Worm (Caenorhabditis elegans) whole organism, L1 larva: Measurements from ENCODE around the gene F54F2.9.

ENCODE experiments used
- C04F5.9 ChIP-seq: sonication (generic microtip); optimal IDR thresholded peaks from 2 replicates; lab custom pipeline; 2016; ENCODE audit warnings: missing genetic modification characterization, missing compliant biosample characterization
- Y116A8C.19 ChIP-seq: sonication (generic microtip); optimal IDR thresholded peaks from 2 replicates; lab custom pipeline; 2016; ENCODE audit warnings: missing compliant biosample characterization, missing genetic modification characterization, borderline replicate concordance
- aha-1 ChIP-seq: fragments of 150-350 bp; optimal IDR thresholded peaks from 2 replicates; lab custom pipeline; 2014; ENCODE audit warnings: missing biosample characterization, missing genetic modification characterization
- alr-1 ChIP-seq: fragments of 200-800 bp; sonication (Bioruptor generic); optimal IDR thresholded peaks from 2 replicates; lab custom pipeline; 2018; ENCODE audit warnings: borderline replicate concordance, mild to moderate bottlenecking, missing genetic modification characterization, missing compliant biosample characterization
- ama-1 ChIP-seq: fragments of 150-350 bp; optimal IDR thresholded peaks from 2 replicates; lab custom pipeline; 2014
- blmp-1 ChIP-seq: fragments of 150-350 bp; optimal IDR thresholded peaks from 2 replicates; lab custom pipeline; 2014; ENCODE audit warnings: missing biosample characterization, missing genetic modification characterization
- ceh-63 ChIP-seq: fragments of 200-800 bp; sonication (Bioruptor generic); optimal IDR thresholded peaks from 2 replicates; lab custom pipeline; 2018; ENCODE audit warnings: mild to moderate bottlenecking, missing genetic modification characterization, missing compliant biosample characterization
- ceh-8 ChIP-seq: fragments of 200-800 bp; sonication (Bioruptor generic); optimal IDR thresholded peaks from 2 replicates; lab custom pipeline; 2018; ENCODE audit warnings: mild to moderate bottlenecking, missing genetic modification characterization, moderate library complexity, missing compliant biosample characterization
- ces-1 ChIP-seq: fragments of 150-350 bp; optimal IDR thresholded peaks from 2 replicates; lab custom pipeline; 2014; ENCODE audit warnings: missing biosample characterization, missing genetic modification reagents, missing genetic modification characterization
- dsc-1 ChIP-seq: sonication (generic microtip); optimal IDR thresholded peaks from 2 replicates; lab custom pipeline; 2016; ENCODE audit warnings: mild to moderate bottlenecking, missing genetic modification characterization, missing compliant biosample characterization
- efl-1 ChIP-seq, 4 experiments: fragments of 150-350 bp; optimal IDR thresholded peaks in 3 of 4; peaks in 1 of 4; 1 replicate in 1 of 4; 2 replicates in 3 of 4; lab custom pipeline; 2014; ENCODE audit warnings: missing biosample characterization in 2 of 4, missing genetic modification characterization in 2 of 4, missing genetic modification reagents in 2 of 4
- egl-13 ChIP-seq: sonication (generic microtip); optimal IDR thresholded peaks from 2 replicates; lab custom pipeline; 2016; ENCODE audit warnings: missing genotype, missing genetic modification reagents, missing genetic modification characterization, missing compliant biosample characterization
- egl-27 ChIP-seq, 2 experiments: fragments of 150-350 bp in 1 of 2; sonication (generic microtip); optimal IDR thresholded peaks; 3 replicates each; lab custom pipeline; 2017 to 2018; ENCODE audit warnings: missing biosample characterization in 2 of 2, missing genetic modification characterization in 2 of 2, missing genetic modification reagents in 2 of 2
- elt-2 ChIP-seq: sonication (generic microtip); optimal IDR thresholded peaks from 2 replicates; lab custom pipeline; 2016; ENCODE audit warnings: missing genetic modification characterization, mild to moderate bottlenecking, inconsistent platforms, missing compliant biosample characterization, missing genetic modification reagents
- ets-5 ChIP-seq: fragments of 200-800 bp; sonication (Bioruptor generic); IDR thresholded peaks from 2 replicates; pipeline ENCODE4 v1.3.6; 2022; ENCODE audit warnings: missing genetic modification characterization, missing compliant biosample characterization
- fkh-10 ChIP-seq: sonication (generic microtip); optimal IDR thresholded peaks from 2 replicates; lab custom pipeline; 2017; ENCODE audit warnings: missing biosample characterization, missing genetic modification reagents, missing genetic modification characterization
- grh-1 ChIP-seq: fragments of 200-800 bp; sonication (Bioruptor generic); IDR thresholded peaks from 2 replicates; pipeline ENCODE4 v1.3.6; 2022; ENCODE audit warnings: missing genetic modification reagents, missing genetic modification characterization, missing compliant biosample characterization
- hlh-17 ChIP-seq: fragments of 200-800 bp; sonication (Bioruptor generic); optimal IDR thresholded peaks from 2 replicates; lab custom pipeline; 2018; ENCODE audit warnings: missing genetic modification characterization, mild to moderate bottlenecking, missing compliant biosample characterization, moderate library complexity, borderline replicate concordance
- hlh-4 ChIP-seq: sonication (generic microtip); optimal IDR thresholded peaks from 2 replicates; lab custom pipeline; 2016; ENCODE audit warnings: mild to moderate bottlenecking, missing genetic modification characterization, missing compliant biosample characterization
- hpl-2 ChIP-seq: fragments of 150-350 bp; optimal IDR thresholded peaks from 2 replicates; lab custom pipeline; 2014; ENCODE audit warnings: missing biosample characterization, missing genetic modification reagents, missing genetic modification characterization
- irx-1 ChIP-seq: sonication (generic microtip); optimal IDR thresholded peaks from 2 replicates; lab custom pipeline; 2016; ENCODE audit warnings: missing genetic modification characterization, missing compliant biosample characterization
- isw-1 ChIP-seq: fragments of 200-800 bp; sonication (Bioruptor generic); IDR thresholded peaks from 2 replicates; pipeline ENCODE4 v1.3.6; 2022; ENCODE audit warnings: missing genetic modification characterization, missing compliant biosample characterization
- jun-1 ChIP-seq: fragments of 150-350 bp; optimal IDR thresholded peaks from 2 replicates; lab custom pipeline; 2014; ENCODE audit warnings: missing biosample characterization, missing genetic modification reagents, missing genetic modification characterization
- lin-13 ChIP-seq: fragments of 150-350 bp; optimal IDR thresholded peaks from 2 replicates; lab custom pipeline; 2014; ENCODE audit warnings: missing biosample characterization, missing genetic modification reagents, missing genetic modification characterization
- lin-35 ChIP-seq, 2 experiments: fragments of 150-350 bp; optimal IDR thresholded peaks; 2 replicates each; lab custom pipeline; 2014; ENCODE audit warnings: missing biosample characterization in 2 of 2, missing genetic modification characterization in 2 of 2, missing genetic modification reagents in 2 of 2
- lin-39 ChIP-seq: fragments of 150-350 bp; optimal IDR thresholded peaks from 2 replicates; lab custom pipeline; 2014; ENCODE audit warnings: missing biosample characterization, missing genetic modification reagents, missing genetic modification characterization
- lir-3 ChIP-seq: sonication (generic microtip); optimal IDR thresholded peaks from 2 replicates; lab custom pipeline; 2016; ENCODE audit warnings: mild to moderate bottlenecking, missing genetic modification characterization, moderate library complexity, missing compliant biosample characterization; ENCODE audit not compliant: poor library complexity
- lsy-2 ChIP-seq, 2 experiments: fragments of 150-350 bp; optimal IDR thresholded peaks; 2 replicates each; lab custom pipeline; 2014; ENCODE audit warnings: missing biosample characterization in 2 of 2, missing genetic modification characterization in 2 of 2
- mef-2 ChIP-seq: fragments of 150-350 bp; optimal IDR thresholded peaks from 2 replicates; lab custom pipeline; 2014; ENCODE audit warnings: missing biosample characterization, missing genetic modification characterization
- nhr-11 ChIP-seq: fragments of 150-350 bp; optimal IDR thresholded peaks from 2 replicates; lab custom pipeline; 2014; ENCODE audit warnings: missing biosample characterization, missing genetic modification characterization
- nhr-71 ChIP-seq: sonication (generic microtip); optimal IDR thresholded peaks from 2 replicates; lab custom pipeline; 2016; ENCODE audit warnings: mild to moderate bottlenecking, missing genetic modification characterization, moderate library complexity, missing compliant biosample characterization
- nhr-76 ChIP-seq: sonication (generic microtip); optimal IDR thresholded peaks from 2 replicates; lab custom pipeline; 2017; ENCODE audit warnings: missing biosample characterization, missing genetic modification characterization
- nhr-77 ChIP-seq: fragments of 150-350 bp; optimal IDR thresholded peaks from 2 replicates; lab custom pipeline; 2014; ENCODE audit warnings: missing biosample characterization, missing genetic modification characterization
- nhr-84 ChIP-seq: sonication (generic microtip); optimal IDR thresholded peaks from 2 replicates; lab custom pipeline; 2017; ENCODE audit warnings: missing biosample characterization, missing genetic modification characterization
- nhr-90 ChIP-seq: sonication (generic microtip); optimal IDR thresholded peaks from 2 replicates; lab custom pipeline; 2016; ENCODE audit warnings: mild to moderate bottlenecking, missing genetic modification characterization, missing compliant biosample characterization; ENCODE audit not compliant: poor library complexity
- pag-3 ChIP-seq: sonication (generic microtip); optimal IDR thresholded peaks from 2 replicates; lab custom pipeline; 2017; ENCODE audit warnings: missing genetic modification characterization, mild to moderate bottlenecking, missing compliant biosample characterization, antibody characterized with exemption, borderline replicate concordance; ENCODE audit not compliant: insufficient read depth
- pqm-1 ChIP-seq: sonication (generic microtip); optimal IDR thresholded peaks from 3 replicates; lab custom pipeline; 2017; ENCODE audit warnings: missing biosample characterization, missing genetic modification characterization
- rnt-1 ChIP-seq: sonication (generic microtip); optimal IDR thresholded peaks from 2 replicates; lab custom pipeline; 2016; ENCODE audit warnings: mild to moderate bottlenecking, missing genetic modification characterization, moderate library complexity, missing compliant biosample characterization
- snpc-4 ChIP-seq: fragments of 150-350 bp; optimal IDR thresholded peaks from 2 replicates; lab custom pipeline; 2014; ENCODE audit warnings: missing biosample characterization, missing genetic modification characterization
- sox-4 ChIP-seq: sonication (generic microtip); optimal IDR thresholded peaks from 2 replicates; lab custom pipeline; 2016; ENCODE audit warnings: missing genetic modification characterization, missing compliant biosample characterization
- sptf-1 ChIP-seq: fragments of 150-350 bp; optimal IDR thresholded peaks from 2 replicates; lab custom pipeline; 2014; ENCODE audit warnings: missing biosample characterization, missing genetic modification characterization
- sup-37 ChIP-seq: fragments of 200-800 bp; sonication (Bioruptor generic); optimal IDR thresholded peaks from 2 replicates; lab custom pipeline; 2018; ENCODE audit warnings: mild to moderate bottlenecking, missing genetic modification characterization, missing compliant biosample characterization
- tbx-2 ChIP-seq: sonication (generic microtip); optimal IDR thresholded peaks from 2 replicates; lab custom pipeline; 2016; ENCODE audit warnings: missing genetic modification characterization, missing compliant biosample characterization
- tlp-1 ChIP-seq: fragments of 150-350 bp; optimal IDR thresholded peaks from 2 replicates; lab custom pipeline; 2014; ENCODE audit warnings: missing biosample characterization, missing genetic modification characterization
- unc-130 ChIP-seq: fragments of 150-350 bp; optimal IDR thresholded peaks from 2 replicates; lab custom pipeline; 2017; ENCODE audit warnings: missing biosample characterization, missing genetic modification characterization, inconsistent platforms
- unc-86 ChIP-seq: sonication (generic microtip); optimal IDR thresholded peaks from 2 replicates; lab custom pipeline; 2016; ENCODE audit warnings: missing genetic modification characterization, missing compliant biosample characterization
- unc-98 ChIP-seq: fragments of 200-800 bp; sonication (Bioruptor generic); IDR thresholded peaks from 2 replicates; pipeline ENCODE4 v1.3.6; 2022; ENCODE audit warnings: missing genetic modification characterization, missing compliant biosample characterization
- zag-1 ChIP-seq: fragments of 150-350 bp; optimal IDR thresholded peaks from 2 replicates; lab custom pipeline; 2014; ENCODE audit warnings: missing biosample characterization, missing genetic modification characterization
- zip-4 ChIP-seq: fragments of 200-800 bp; sonication (Bioruptor generic); optimal IDR thresholded peaks from 2 replicates; lab custom pipeline; 2018; ENCODE audit warnings: mild to moderate bottlenecking, missing genetic modification characterization, moderate library complexity, missing compliant biosample characterization
- ztf-11 ChIP-seq, 2 experiments: sonication (generic microtip); optimal IDR thresholded peaks; 2 replicates each; lab custom pipeline; 2016 to 2017; ENCODE audit warnings: missing genetic modification characterization in 2 of 2, missing biosample characterization in 1 of 2, missing compliant biosample characterization in 1 of 2

Gene F54F2.9

DNA sequence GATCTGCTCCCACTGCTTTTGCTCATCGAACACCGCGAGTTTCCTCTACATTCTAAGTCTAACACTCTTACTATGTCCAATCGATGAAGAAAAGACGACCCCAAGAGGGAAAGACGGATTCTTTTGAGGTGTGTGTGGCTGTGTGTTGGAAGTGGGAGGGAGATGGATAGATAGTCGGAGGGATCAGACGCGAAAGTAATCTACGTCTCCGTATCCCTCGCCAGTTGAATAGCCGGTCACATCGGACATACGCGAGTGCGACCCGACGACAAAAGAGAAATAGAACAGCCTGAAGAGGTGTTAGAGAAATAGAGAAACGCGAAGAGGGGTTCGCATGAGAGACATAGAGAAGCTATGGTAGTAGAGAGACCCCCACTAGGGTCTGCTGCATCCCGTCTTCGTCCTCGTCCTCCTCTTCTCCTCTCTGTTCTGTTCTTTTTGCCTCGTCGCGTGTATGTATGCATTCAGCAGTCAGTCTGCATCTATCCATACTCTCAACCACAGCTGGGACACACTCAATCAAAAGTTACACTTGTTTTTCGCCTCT lies 31.4 kb downstream of the F54F2.9 start (continued):
- TF ChIP-seq zip-4 (peak; percentile 77), sptf-1 (tag; lab: Kevin White, UChicago) (no peak), isw-1 (GFP tag; lab: Robert Waterston, UW) (peak; percentile 91), unc-98 (GFP tag; lab: Robert Waterston, UW) (no peak), aha-1 (tag; lab: Kevin White, UChicago) (peak; percentile 84), unc-86 (peak; percentile 98)

DNA sequence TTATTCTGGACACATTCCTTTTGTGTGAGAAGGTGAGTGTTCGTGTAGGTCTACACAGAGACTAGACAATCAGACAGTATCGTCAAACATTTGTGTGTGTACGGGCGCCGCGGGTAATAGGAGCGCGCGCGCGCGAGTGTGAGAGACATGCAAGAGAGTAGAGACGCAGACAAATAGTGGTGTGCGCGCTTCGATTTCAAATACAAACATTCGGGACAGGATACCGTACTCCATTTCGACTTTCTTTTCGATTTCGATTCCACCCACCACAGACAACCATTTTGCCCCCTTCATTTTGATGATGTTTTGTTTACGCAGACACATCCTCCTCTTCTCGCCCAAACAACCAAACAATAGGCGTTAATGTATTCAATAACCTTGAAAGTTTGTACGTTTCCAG lies 32.2 kb downstream of the F54F2.9 start:
- no peak for TF ChIP-seq sptf-1 (tag; lab: Kevin White, UChicago)
- TF ChIP-seq nhr-90 (tag; lab: Kevin White, UChicago), result peak; percentile 69
- TF ChIP-seq tbx-2 (tag; lab: Kevin White, UChicago), result peak; percentile 67
- no peak for TF ChIP-seq lir-3 (tag; lab: Kevin White, UChicago)
- TF ChIP-seq hlh-4, result no peak
- TF ChIP-seq efl-1 (optimal IDR thresholded peaks at IDR 0.05; lab: Kevin White, UChicago), result peak; percentile 51 to 64
- peak in 1 of 2 experiments; percentile 3 for TF ChIP-seq efl-1 (GFP tag; optimal IDR thresholded peaks at IDR 0.05 in 1 of 2; lab: Kevin White, UChicago)
- no peak for TF ChIP-seq ama-1 (lab: Kevin White, UChicago)
- TF ChIP-seq zag-1 (tag; lab: Kevin White, UChicago), result no peak
- TF ChIP-seq ets-5, result no peak
- TF ChIP-seq ces-1 (GFP tag; lab: Kevin White, UChicago), result no peak
- no peak for TF ChIP-seq hlh-17
- TF ChIP-seq aha-1 (tag; lab: Kevin White, UChicago), result no peak
- peak; percentile 73 for TF ChIP-seq grh-1 (GFP tag; lab: Robert Waterston, UW)
- no peak for TF ChIP-seq ceh-63 (GFP tag; lab: Kevin White, UChicago)
- TF ChIP-seq jun-1 (tag; lab: Kevin White, UChicago), result peak; percentile 69
- TF ChIP-seq Y116A8C.19 (tag; lab: Kevin White, UChicago), result no peak
- TF ChIP-seq nhr-84 (tag; lab: Kevin White, UChicago), result no peak
- no peak for TF ChIP-seq pqm-1 (tag; lab: Kevin White, UChicago)
- peak; percentile 57 for TF ChIP-seq lin-13 (GFP tag; lab: Kevin White, UChicago)
- peak; percentile 62 to 78 for TF ChIP-seq lin-35 (GFP tag; optimal IDR thresholded peaks at IDR 0.05; lab: Kevin White, UChicago)
- no peak for TF ChIP-seq nhr-76
- no peak for TF ChIP-seq egl-13 (tag; lab: Kevin White, UChicago)
- no peak for TF ChIP-seq nhr-11
- TF ChIP-seq mef-2, result no peak
- peak; percentile 81 for TF ChIP-seq nhr-77 (tag; lab: Kevin White, UChicago)
- TF ChIP-seq nhr-71 (tag; lab: Kevin White, UChicago), result peak; percentile 81
- no peak for TF ChIP-seq lin-39
- no peak for TF ChIP-seq unc-130 (tag; lab: Kevin White, UChicago)
- TF ChIP-seq hpl-2 (GFP tag; lab: Kevin White, UChicago), result no peak
- TF ChIP-seq C04F5.9, result no peak
- peak; percentile 96 for TF ChIP-seq blmp-1 (tag; lab: Kevin White, UChicago)
- peak; percentile 29 for TF ChIP-seq ceh-8
- no peak for TF ChIP-seq alr-1 (tag; lab: Kevin White, UChicago)
- no peak for TF ChIP-seq pag-3 (tag; lab: Kevin White, UChicago)
- TF ChIP-seq ztf-11 (tag; optimal IDR thresholded peaks at IDR 0.05; lab: Kevin White, UChicago), result no peak
- TF ChIP-seq irx-1 (tag; lab: Kevin White, UChicago), result peak; percentile 49
- TF ChIP-seq sox-4 (tag; lab: Kevin White, UChicago), result no peak
- no peak for TF ChIP-seq tlp-1 (tag; lab: Kevin White, UChicago)
- TF ChIP-seq lsy-2 (tag; optimal IDR thresholded peaks at IDR 0.05; lab: Kevin White, UChicago), result peak; percentile 63 to 88
- peak; percentile 30 to 56 for TF ChIP-seq egl-27 (tag; optimal IDR thresholded peaks at IDR 0.05; lab: Kevin White, UChicago)
- peak; percentile 38 for TF ChIP-seq rnt-1 (tag; lab: Kevin White, UChicago)
- no peak for TF ChIP-seq dsc-1
- no peak for TF ChIP-seq fkh-10 (GFP tag; lab: Kevin White, UChicago)
- TF ChIP-seq sup-37 (GFP tag; lab: Kevin White, UChicago), result peak; percentile 12
- TF ChIP-seq elt-2 (tag; lab: Kevin White, UChicago), result peak; percentile 30
- peak; percentile 17 for TF ChIP-seq snpc-4
